Worm (Caenorhabditis elegans) whole organism, midembryonic: ENCODE measurements around the gene ZK688.4.
A peak's percentile ranks its signal among the peaks of the same experiment; 100 is the strongest.

Source experiments
- T22C8.4 ChIP-seq: fragments of 200-800 bp; sonication (Bioruptor generic); IDR thresholded peaks from 2 replicates; pipeline ENCODE4 v1.3.6; 2022; ENCODE audit warnings: missing genetic modification characterization, missing compliant biosample characterization
- cog-1 ChIP-seq: sonication (generic microtip); optimal IDR thresholded peaks from 2 replicates; lab custom pipeline; 2016; ENCODE audit warnings: missing genetic modification characterization, missing compliant biosample characterization
- flt-1 ChIP-seq: fragments of 200-800 bp; sonication (Bioruptor generic); IDR thresholded peaks from 2 replicates; pipeline ENCODE4 v1.3.6; 2022; ENCODE audit warnings: missing genetic modification characterization, missing compliant biosample characterization
- klf-2 ChIP-seq: fragments of 200-800 bp; sonication (Bioruptor generic); conservative IDR thresholded peaks from 2 replicates; pipeline ENCODE4 v1.3.6; 2022; ENCODE audit warnings: missing genetic modification reagents, missing genetic modification characterization, missing compliant biosample characterization
- med-1 ChIP-seq: sonication (generic microtip); optimal IDR thresholded peaks from 2 replicates; lab custom pipeline; 2017; ENCODE audit warnings: missing genetic modification characterization, mild to moderate bottlenecking, missing compliant biosample characterization, antibody characterized with exemption, missing genetic modification reagents; ENCODE audit not compliant: insufficient read depth
- ref-1 ChIP-seq: fragments of 200-800 bp; sonication (Bioruptor generic); conservative IDR thresholded peaks from 2 replicates; pipeline ENCODE4 v1.3.6; 2022; ENCODE audit warnings: missing genetic modification reagents, missing genetic modification characterization, missing compliant biosample characterization
- tab-1 ChIP-seq: fragments of 200-800 bp; sonication (Bioruptor generic); IDR thresholded peaks from 2 replicates; pipeline ENCODE4 v1.3.6; 2022; ENCODE audit warnings: missing genetic modification characterization, missing compliant biosample characterization
- ztf-23 ChIP-seq: fragments of 200-800 bp; sonication (Bioruptor generic); IDR thresholded peaks from 2 replicates; pipeline ENCODE4 v1.3.6; 2022; ENCODE audit warnings: missing genetic modification reagents, missing genetic modification characterization, missing compliant biosample characterization
- ztf-29 ChIP-seq: fragments of 200-800 bp; sonication (Bioruptor generic); IDR thresholded peaks from 2 replicates; pipeline ENCODE4 v1.3.6; 2022; ENCODE audit warnings: missing genetic modification reagents, missing genetic modification characterization, missing compliant biosample characterization

The ZK688.4 gene

DNA sequence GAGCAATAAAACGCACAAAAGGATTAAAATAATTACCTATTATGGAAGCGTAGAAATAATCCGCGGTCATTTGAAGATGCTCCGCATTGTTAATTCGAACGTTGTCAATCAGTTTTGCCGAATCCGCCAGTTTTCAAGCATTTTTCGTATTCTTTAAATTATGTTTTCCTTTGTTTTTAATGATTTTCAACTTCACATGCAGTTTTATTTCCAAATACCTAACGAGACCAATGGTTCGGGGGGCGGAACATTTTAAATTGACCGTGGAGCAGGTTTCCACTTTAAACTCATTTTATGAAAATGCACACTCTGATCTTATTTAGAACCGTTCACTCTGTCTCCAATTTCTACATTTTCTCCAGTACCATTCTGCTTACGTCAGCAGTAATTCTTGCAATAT lies at the start of gene ZK688.4:
Gene ZK688.4 (plus strand): TSS at position 301 of the 400 bp plus-strand sequence.
- TF ChIP-seq tab-1 (GFP tag; lab: Robert Waterston, UW): no peak
- TF ChIP-seq ref-1 (GFP tag; lab: Robert Waterston, UW): no peak
- no peak for TF ChIP-seq flt-1 (GFP tag; lab: Robert Waterston, UW)
- TF ChIP-seq ztf-23 (GFP tag; lab: Robert Waterston, UW): no peak
- no peak for TF ChIP-seq klf-2 (GFP tag; lab: Robert Waterston, UW)
- TF ChIP-seq ztf-29 (GFP tag; lab: Robert Waterston, UW): no peak
- TF ChIP-seq cog-1 (tag; lab: Kevin White, UChicago): no peak
- no peak for TF ChIP-seq med-1 (GFP tag; lab: Kevin White, UChicago)
- no peak for TF ChIP-seq T22C8.4 (GFP tag; lab: Robert Waterston, UW)

DNA sequence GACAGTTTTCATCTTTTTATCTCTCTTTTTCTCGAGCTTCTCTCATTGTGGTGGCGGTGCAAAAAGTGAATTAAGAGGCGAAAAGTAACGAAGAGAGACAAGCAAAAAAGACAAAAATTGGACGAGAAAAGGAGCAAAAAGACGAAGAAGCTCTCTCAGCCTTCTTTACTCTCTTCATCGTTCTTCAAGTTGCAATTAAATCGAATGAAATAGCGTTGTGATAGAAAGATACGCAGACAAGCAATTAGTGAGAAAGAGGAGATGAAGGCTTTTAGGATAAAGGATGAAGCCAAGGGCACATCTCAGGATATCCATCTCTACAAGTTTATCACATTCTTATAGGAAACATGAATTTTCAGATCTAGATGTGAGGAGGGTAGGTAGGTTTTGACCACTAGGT lies 46.7 kb upstream of the ZK688.4 start:
- TF ChIP-seq cog-1 (tag; lab: Kevin White, UChicago) (no peak), med-1 (GFP tag; lab: Kevin White, UChicago) (no peak), flt-1 (GFP tag; lab: Robert Waterston, UW) (no peak), ztf-29 (GFP tag; lab: Robert Waterston, UW) (no peak), T22C8.4 (GFP tag; lab: Robert Waterston, UW) (no peak), ztf-23 (GFP tag; lab: Robert Waterston, UW) (no peak), ref-1 (GFP tag; lab: Robert Waterston, UW) (no peak), tab-1 (GFP tag; lab: Robert Waterston, UW) (no peak), klf-2 (GFP tag; lab: Robert Waterston, UW) (no peak)

DNA sequence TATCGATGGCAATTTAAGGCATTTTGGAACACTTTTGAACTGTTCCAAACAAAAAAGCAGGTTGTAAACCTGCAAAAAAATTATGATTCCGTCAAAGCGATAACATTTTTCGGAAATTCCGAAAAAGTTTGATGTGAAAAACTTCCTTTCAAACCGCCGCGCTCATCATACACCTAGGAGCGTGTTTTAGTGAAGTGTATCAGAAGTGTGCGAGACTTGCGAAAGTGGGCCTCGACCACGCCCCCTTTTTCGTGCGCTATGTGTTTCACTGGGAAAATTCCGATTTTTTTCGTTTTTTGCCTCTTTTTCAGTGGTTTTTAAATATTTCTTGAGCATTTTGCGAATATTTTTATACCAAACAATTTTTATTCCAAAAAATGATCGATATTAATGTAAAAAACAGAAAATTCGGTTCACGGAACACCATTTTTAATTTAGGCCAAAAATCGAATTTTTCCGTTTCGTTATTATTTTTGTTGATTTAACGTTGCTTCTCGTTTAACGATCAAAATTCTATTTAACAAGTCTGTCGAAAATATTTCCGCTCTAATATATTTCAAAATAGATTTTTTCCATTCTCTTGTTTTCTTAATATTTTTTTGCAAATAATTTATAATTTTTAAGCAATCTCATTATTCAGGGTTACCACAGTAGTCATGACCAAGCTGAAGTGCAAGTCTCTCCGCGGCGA lies 40.2 kb upstream of the ZK688.4 start, which contains the start of gene rpl-35:
Gene rpl-35 (plus strand): TSS at position 641 of the 691 bp plus-strand sequence.
- TF ChIP-seq ztf-23 (GFP tag; lab: Robert Waterston, UW) (peak; percentile 94), ref-1 (GFP tag; lab: Robert Waterston, UW) (peak; percentile 61), klf-2 (GFP tag; lab: Robert Waterston, UW) (peak; percentile 70; the same call in 1 of the 2 replicates), tab-1 (GFP tag; lab: Robert Waterston, UW) (peak; percentile 83), med-1 (GFP tag; lab: Kevin White, UChicago) (peak; percentile 48), ztf-29 (GFP tag; lab: Robert Waterston, UW) (peak; percentile 77), cog-1 (tag; lab: Kevin White, UChicago) (peak; percentile 99), T22C8.4 (GFP tag; lab: Robert Waterston, UW) (peak; percentile 76), flt-1 (GFP tag; lab: Robert Waterston, UW) (peak; percentile 92)

DNA sequence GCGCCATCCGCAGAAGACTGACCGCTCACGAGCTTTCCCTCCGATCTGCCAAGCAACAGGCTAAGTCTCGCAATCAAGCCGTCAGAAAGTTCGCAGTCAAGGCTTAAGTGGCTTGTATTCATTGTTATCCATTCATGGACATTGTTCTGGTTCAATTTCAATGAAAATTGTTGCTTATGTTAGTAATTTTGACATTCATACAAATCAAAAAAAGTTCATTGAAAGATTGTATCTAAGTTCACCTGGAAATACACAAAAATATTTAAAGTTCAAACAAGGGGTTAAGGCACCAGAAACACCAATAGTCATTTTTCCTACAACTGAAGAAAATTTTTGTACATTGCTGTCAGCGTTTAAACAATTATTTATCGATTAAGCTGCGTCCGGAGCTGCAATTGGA lies 39.4 kb upstream of the ZK688.4 start:
- TF ChIP-seq tab-1 (GFP tag; lab: Robert Waterston, UW): no peak
- TF ChIP-seq T22C8.4 (GFP tag; lab: Robert Waterston, UW): no peak
- no peak for TF ChIP-seq med-1 (GFP tag; lab: Kevin White, UChicago)
- no peak for TF ChIP-seq ztf-23 (GFP tag; lab: Robert Waterston, UW)
- no peak for TF ChIP-seq ztf-29 (GFP tag; lab: Robert Waterston, UW)
- TF ChIP-seq cog-1 (tag; lab: Kevin White, UChicago): no peak
- TF ChIP-seq ref-1 (GFP tag; lab: Robert Waterston, UW): no peak
- no peak for TF ChIP-seq klf-2 (GFP tag; lab: Robert Waterston, UW)
- no peak for TF ChIP-seq flt-1 (GFP tag; lab: Robert Waterston, UW)

DNA sequence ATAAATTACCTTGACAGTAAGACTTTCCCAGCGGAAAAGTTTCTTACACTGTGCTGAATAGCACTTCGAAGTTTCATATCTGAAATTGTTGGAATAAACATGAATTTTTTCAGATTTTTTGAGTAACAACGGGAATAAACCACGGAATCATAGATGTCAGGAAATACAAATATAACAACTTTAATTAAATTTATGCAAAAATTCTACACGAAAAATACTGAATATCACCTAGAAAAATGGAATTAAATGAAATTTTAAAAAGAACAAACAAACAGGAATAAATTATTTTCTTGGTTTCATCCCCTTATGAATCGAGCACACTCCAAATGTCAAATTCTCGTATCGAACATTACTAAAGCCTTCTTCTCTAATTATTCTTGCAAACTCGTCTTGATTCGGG lies 37.7 kb upstream of the ZK688.4 start, which contains the start of gene tag-307:
Gene tag-307 (minus strand): TSS at position 101 of the 400 bp plus-strand sequence.
- TF ChIP-seq T22C8.4 (GFP tag; lab: Robert Waterston, UW): no peak

DNA sequence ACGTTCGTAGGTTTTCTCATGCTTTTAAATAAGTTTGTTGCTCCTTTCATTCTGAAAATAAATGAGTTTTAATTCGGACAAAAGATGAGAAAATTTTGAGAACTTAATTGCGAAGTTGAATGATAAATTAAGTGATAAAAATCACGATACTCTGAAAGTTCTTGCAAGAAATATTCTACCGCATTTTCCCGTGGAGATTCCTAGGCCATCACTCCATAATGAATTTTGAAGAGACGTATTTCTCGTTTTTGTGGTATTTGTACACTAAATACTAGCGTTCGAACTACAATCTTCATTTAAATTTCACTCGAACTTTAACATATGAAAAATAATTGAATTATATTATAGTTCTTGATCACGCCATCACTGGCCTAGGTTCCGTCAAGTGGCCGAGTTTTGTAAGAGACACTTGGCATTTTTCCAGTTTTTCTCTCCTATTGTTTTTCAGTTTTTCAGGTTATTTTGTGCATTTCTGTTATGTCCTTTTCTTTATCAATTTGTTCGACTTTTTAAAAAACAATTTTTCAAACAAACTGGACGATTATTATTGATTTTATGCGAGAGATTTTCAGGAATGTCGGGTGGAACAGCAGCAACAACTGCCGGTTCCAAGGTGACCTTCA lies 36.3 kb upstream of the ZK688.4 start, which contains the start of the genes coq-5 and ufm-1:
Gene coq-5 (minus strand): TSS at position 51 of the 623 bp plus-strand sequence.
Gene ufm-1 (plus strand): TSS at position 573 of the 623 bp plus-strand sequence.
- TF ChIP-seq T22C8.4 (GFP tag; lab: Robert Waterston, UW) (no peak), ref-1 (GFP tag; lab: Robert Waterston, UW) (no peak), tab-1 (GFP tag; lab: Robert Waterston, UW) (no peak), cog-1 (tag; lab: Kevin White, UChicago) (no peak), med-1 (GFP tag; lab: Kevin White, UChicago) (no peak), klf-2 (GFP tag; lab: Robert Waterston, UW) (no peak), ztf-23 (GFP tag; lab: Robert Waterston, UW) (no peak), flt-1 (GFP tag; lab: Robert Waterston, UW) (no peak), ztf-29 (GFP tag; lab: Robert Waterston, UW) (no peak)

DNA sequence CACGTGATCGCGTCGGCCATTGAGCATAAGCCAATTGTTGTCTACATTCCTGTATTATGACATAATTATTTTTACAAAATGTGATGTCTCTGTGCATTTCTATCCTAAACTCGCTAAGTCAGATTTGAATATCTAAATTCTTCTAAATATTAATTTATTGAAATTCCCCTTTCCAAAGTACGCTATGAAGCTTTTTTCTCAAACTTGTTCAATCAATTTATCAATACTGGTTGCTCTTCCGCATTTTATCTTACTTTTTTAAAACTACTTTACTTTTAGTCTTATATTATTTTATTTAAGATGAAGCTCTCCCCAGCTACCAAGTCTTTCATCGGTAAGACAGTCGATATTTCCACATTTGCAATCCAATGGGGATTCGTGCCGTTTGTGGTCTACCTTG lies 35.5 kb upstream of the ZK688.4 start, which contains the start of gene tomm-7:
Gene tomm-7 (plus strand): TSS at position 301 of the 400 bp plus-strand sequence.
- no peak for TF ChIP-seq klf-2 (GFP tag; lab: Robert Waterston, UW)
- no peak for TF ChIP-seq flt-1 (GFP tag; lab: Robert Waterston, UW)
- TF ChIP-seq ref-1 (GFP tag; lab: Robert Waterston, UW): no peak

DNA sequence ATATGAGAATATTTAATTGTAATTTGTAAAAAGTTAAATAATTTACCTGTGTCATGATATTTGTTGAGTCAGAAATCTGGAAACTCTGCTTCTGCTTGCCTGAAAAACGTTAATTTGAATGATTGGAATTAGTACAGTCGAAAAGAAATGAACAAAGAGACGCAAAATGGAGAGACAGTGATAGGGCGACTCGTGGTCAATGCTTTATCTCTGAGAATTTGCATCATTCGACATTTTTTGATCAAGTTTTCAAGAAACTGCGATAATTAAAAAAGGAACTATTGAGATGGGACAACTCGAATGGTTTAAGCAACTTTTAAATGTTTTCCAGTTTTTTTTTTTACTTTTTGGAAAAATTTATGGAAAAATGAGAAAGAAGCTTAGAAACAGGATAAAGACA lies 33.9 kb upstream of the ZK688.4 start, which contains the start of gene cuc-1:
Gene cuc-1 (minus strand): TSS at position 101 of the 400 bp plus-strand sequence.
- TF ChIP-seq cog-1 (tag; lab: Kevin White, UChicago) (no peak), flt-1 (GFP tag; lab: Robert Waterston, UW) (no peak), tab-1 (GFP tag; lab: Robert Waterston, UW) (no peak), ztf-23 (GFP tag; lab: Robert Waterston, UW) (no peak)
